Fruit fly (Drosophila melanogaster): ENCODE measurements around the gene loco.
A peak's percentile ranks its signal among the peaks of the same experiment; 100 is the strongest.

Gene loco

DNA sequence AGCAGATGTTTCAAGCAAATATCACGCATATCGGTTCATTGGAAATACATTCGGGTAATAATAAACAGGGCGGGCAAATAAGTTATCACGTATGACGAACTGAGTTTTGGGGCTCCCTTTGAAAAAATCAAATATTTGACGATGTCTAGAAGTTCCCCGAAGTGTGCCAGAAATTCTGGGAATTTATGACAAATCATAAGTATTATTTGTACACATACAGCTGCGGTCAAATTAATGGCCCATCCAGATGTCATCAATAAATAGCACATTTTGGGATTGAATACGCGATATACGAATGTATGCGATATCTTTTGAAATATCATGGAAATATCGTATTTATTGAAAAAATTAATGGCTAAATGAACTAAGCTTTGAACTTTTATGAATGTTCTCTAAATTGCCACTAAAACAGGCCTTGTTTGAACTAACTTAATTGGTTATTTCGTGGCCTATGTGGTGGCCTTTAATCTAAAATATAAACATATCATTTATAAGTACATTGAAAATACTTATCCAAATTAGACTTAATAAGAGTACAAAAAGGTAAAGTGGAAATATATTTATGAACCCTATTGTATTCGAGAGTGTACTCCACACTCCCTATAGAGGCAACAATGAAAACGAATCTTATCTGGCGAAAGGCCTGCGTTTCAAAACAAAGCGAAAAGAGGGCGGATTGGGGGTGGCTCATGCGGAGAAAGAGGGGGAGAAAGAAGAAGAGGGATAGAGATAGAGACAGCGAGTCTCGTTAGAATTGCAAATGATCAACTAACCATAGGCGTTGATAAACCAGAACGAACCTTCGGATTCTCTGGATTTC, 13.5 kb downstream of the loco start (continued):
- TF ChIP-seq kay (GFP tag; optimal IDR thresholded peaks at IDR 0.05) (no peak), nmo (GFP tag; optimal IDR thresholded peaks at IDR 0.05) (peak; percentile 76), tx (GFP tag; optimal IDR thresholded peaks at IDR 0.05) (no peak), CG2199 (GFP tag; IDR thresholded peaks at IDR 0.05) (peak; percentile 72; the same call in 2 of the 3 replicates), Blimp-1 (GFP tag; optimal IDR thresholded peaks at IDR 0.05) (peak; percentile 54), CG10321 (GFP tag; IDR thresholded peaks at IDR 0.05) (no peak), dpn (GFP tag; optimal IDR thresholded peaks at IDR 0.05) (peak in 1 of 2 experiments; percentile 13)

DNA sequence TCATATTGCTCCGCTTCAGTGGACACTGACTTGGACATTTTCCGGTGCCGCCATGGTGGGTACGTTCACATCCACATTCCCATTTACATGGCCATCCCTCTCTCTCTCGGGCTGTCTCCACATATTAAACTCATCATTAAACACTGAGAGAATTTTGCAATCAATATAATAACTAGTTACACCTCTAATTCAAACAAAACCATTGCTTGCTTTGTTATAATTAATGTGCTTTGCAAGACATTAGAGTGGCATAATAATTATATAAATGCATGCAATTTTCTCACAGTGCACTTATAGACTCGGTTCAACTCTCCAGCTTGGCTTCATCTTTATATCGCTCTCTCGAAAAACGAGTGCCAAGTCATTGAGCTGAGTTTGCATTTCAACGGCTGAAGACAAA, 14.4 kb downstream of the loco start:
- TF ChIP-seq Asciz (GFP tag; optimal IDR thresholded peaks at IDR 0.05) (peak; percentile 76), Awh (GFP tag; IDR thresholded peaks at IDR 0.05) (peak; percentile 56; the same call in 1 of the 2 replicates), sisA (GFP tag; IDR thresholded peaks at IDR 0.05) (peak; percentile 77), Hsf (GFP tag; optimal IDR thresholded peaks at IDR 0.05) (peak; percentile 72), sob (GFP tag; IDR thresholded peaks at IDR 0.05) (peak; percentile 44; the same call in 1 of the 2 replicates), ERR (GFP tag; optimal IDR thresholded peaks at IDR 0.05) (peak; percentile 47), CG4360 (GFP tag; IDR thresholded peaks at IDR 0.05) (no peak), ssp (GFP tag; IDR thresholded peaks at IDR 0.05) (peak; percentile 61), az2 (GFP tag; optimal IDR thresholded peaks at IDR 0.05) (peak; percentile 72), unpg (GFP tag; optimal IDR thresholded peaks at IDR 0.05) (peak; percentile 74), gt (GFP tag; IDR thresholded peaks at IDR 0.05) (0 out of 2 replicates have a peak, but pooled peaks have one; percentile 11), Gug (GFP tag; IDR thresholded peaks at IDR 0.05) (peak; percentile 46; the same call in 2 of the 4 replicates), en (GFP tag; optimal IDR thresholded peaks at IDR 0.05) (peak; percentile 3), CG3407 (GFP tag; optimal IDR thresholded peaks at IDR 0.05) (peak; percentile 47), CG13624 (GFP tag; optimal IDR thresholded peaks at IDR 0.05) (peak; percentile 54), Meics (GFP tag; optimal IDR thresholded peaks at IDR 0.05) (peak; percentile 29), dmrt11E (tag; optimal IDR thresholded peaks at IDR 0.05) (peak; percentile 61), pho (GFP tag; optimal IDR thresholded peaks at IDR 0.05) (peak; percentile 2), CG4424 (GFP tag; optimal IDR thresholded peaks at IDR 0.05) (peak; percentile 77), CG10274 (GFP tag; optimal IDR thresholded peaks at IDR 0.05) (peak; percentile 0), gsb (GFP tag; IDR thresholded peaks at IDR 0.05) (peak; percentile 46; the same call in 1 of the 2 replicates), tna (GFP tag; IDR thresholded peaks at IDR 0.05; ENCODE audit: partially characterized antibody) (no peak), CG10431 (GFP tag; optimal IDR thresholded peaks at IDR 0.05) (no peak), Vsx1 (GFP tag; optimal IDR thresholded peaks at IDR 0.05) (no peak), CG17802 (tag; optimal IDR thresholded peaks at IDR 0.05) (peak; percentile 29), CG17829 (tag; optimal IDR thresholded peaks at IDR 0.05) (peak; percentile 68), danr (GFP tag; IDR thresholded peaks at IDR 0.05) (peak; percentile 53; the same call in 1 of the 2 replicates), Doc2 (GFP tag; IDR thresholded peaks at IDR 0.05) (no peak), bsh (GFP tag; optimal IDR thresholded peaks at IDR 0.05) (peak; percentile 47 to 71), CG17328 (GFP tag; IDR thresholded peaks at IDR 0.05) (peak; percentile 86), B-H1 (GFP tag; IDR thresholded peaks at IDR 0.05) (peak; percentile 58; the same call in 2 of the 3 replicates), CG11247 (GFP tag; IDR thresholded peaks at IDR 0.05) (peak; percentile 52), CG12659 (GFP tag; optimal IDR thresholded peaks at IDR 0.05) (peak; percentile 42), CG1792 (GFP tag; optimal IDR thresholded peaks at IDR 0.05) (peak; percentile 29), CG11560 (tag; IDR thresholded peaks at IDR 0.05) (0 out of 3 replicates have a peak, but pooled peaks have one; percentile 57), CG18619 (GFP tag; optimal IDR thresholded peaks at IDR 0.05) (no peak), z (GFP tag; IDR thresholded peaks at IDR 0.05) (no peak), salm (tag; optimal IDR thresholded peaks at IDR 0.05) (peak; percentile 26), bowl (GFP tag; IDR thresholded peaks at IDR 0.05) (0 out of 2 replicates have a peak, but pooled peaks have one; percentile 29), chif (GFP tag; optimal IDR thresholded peaks at IDR 0.05) (peak; percentile 60 to 68), BtbVII (GFP tag; optimal IDR thresholded peaks at IDR 0.05) (no peak)
